Worm (Caenorhabditis elegans) whole organism, late embryonic: ENCODE data around the gene dpf-2.

Experiments
- C08G9.2 ChIP-seq: sonication (generic microtip); optimal IDR thresholded peaks from 2 replicates; lab custom pipeline; 2016; ENCODE audit warnings: mild to moderate bottlenecking, missing genetic modification characterization, moderate library complexity, missing compliant biosample characterization
- C38D4.7 ChIP-seq: fragments of 200-800 bp; sonication (Bioruptor generic); optimal IDR thresholded peaks from 2 replicates; lab custom pipeline; 2018; ENCODE audit warnings: mild to moderate bottlenecking, missing genetic modification characterization, moderate library complexity, missing compliant biosample characterization
- F13H6.1 ChIP-seq: sonication (generic microtip); optimal IDR thresholded peaks from 2 replicates; lab custom pipeline; 2016; ENCODE audit warnings: missing genetic modification characterization, missing compliant biosample characterization
- ama-1 ChIP-seq: fragments of 150-350 bp; optimal IDR thresholded peaks from 2 replicates; lab custom pipeline; 2014
- ceh-2 ChIP-seq: sonication (generic microtip); optimal IDR thresholded peaks from 2 replicates; lab custom pipeline; 2016; ENCODE audit warnings: missing genotype, missing genetic modification characterization, missing compliant biosample characterization
- hlh-8 ChIP-seq: sonication (generic microtip); optimal IDR thresholded peaks from 2 replicates; lab custom pipeline; 2016; ENCODE audit warnings: missing genotype, missing genetic modification characterization, missing compliant biosample characterization
- lin-11 ChIP-seq: fragments of 200-800 bp; sonication (Bioruptor generic); optimal IDR thresholded peaks from 2 replicates; lab custom pipeline; 2018; ENCODE audit warnings: mild to moderate bottlenecking, missing genetic modification characterization, missing compliant biosample characterization
- pag-3 ChIP-seq: sonication (generic microtip); optimal IDR thresholded peaks from 2 replicates; lab custom pipeline; 2016; ENCODE audit warnings: missing compliant biosample characterization, missing genetic modification characterization, borderline replicate concordance
- tbx-7 ChIP-seq: sonication (generic microtip); optimal IDR thresholded peaks from 2 replicates; lab custom pipeline; 2016; ENCODE audit warnings: missing genotype, missing genetic modification characterization, missing compliant biosample characterization
- unc-3 ChIP-seq, 2 experiments: fragments of 200-800 bp in 1 of 2; sonication (Bioruptor generic) in 1 of 2; sonication (generic microtip) in 1 of 2; conservative IDR thresholded peaks in 1 of 2; optimal IDR thresholded peaks in 1 of 2; 2 replicates each; pipeline versions ENCODE4 v1.3.6 to Lab custom; 2016 to 2022; ENCODE audit warnings: missing compliant biosample characterization in 2 of 2, missing genetic modification characterization in 2 of 2, missing genetic modification reagents in 1 of 2
- ztf-16 ChIP-seq: sonication (generic microtip); optimal IDR thresholded peaks from 2 replicates; lab custom pipeline; 2017; ENCODE audit warnings: missing genetic modification characterization, missing compliant biosample characterization

- TF ChIP-seq F13H6.1 (tag; lab: Kevin White, UChicago) (no peak), unc-3 (GFP tag; conservative IDR thresholded peaks at IDR 0.05; lab: Robert Waterston, UW) (no peak), unc-3 (tag; optimal IDR thresholded peaks at IDR 0.05; lab: Kevin White, UChicago) (no peak), hlh-8 (tag; lab: Kevin White, UChicago) (no peak), ama-1 (lab: Kevin White, UChicago) (no peak), C08G9.2 (tag; lab: Kevin White, UChicago) (no peak), ceh-2 (tag; lab: Kevin White, UChicago) (no peak), ztf-16 (tag; lab: Kevin White, UChicago) (no peak), tbx-7 (no peak), pag-3 (tag; lab: Kevin White, UChicago) (no peak), C38D4.7 (no peak), lin-11 (tag; lab: Kevin White, UChicago) (no peak)
Observed at ce11 chrX:14815412-14815811, 16.2 kb upstream of the dpf-2 start.
